Fruit fly (Drosophila melanogaster) whole organism, embryonic: Measurements from ENCODE around the gene Ugt37D1.

ENCODE experiments used
- CG10979 ChIP-seq: fragments of 200-800 bp; sonication (Bioruptor generic); optimal IDR thresholded peaks from 2 replicates; lab custom pipeline; 2018; ENCODE audit warnings: missing biosample characterization, mild to moderate bottlenecking, missing genetic modification characterization, moderate library complexity
- CG11695 ChIP-seq: fragments of 200-800 bp; sonication (Bioruptor generic); IDR thresholded peaks from 3 replicates; pipeline ENCODE4 v1.3.6; 2022; ENCODE audit warnings: missing biosample characterization, missing genetic modification characterization
- CG12769 ChIP-seq: fragments of 200-800 bp; sonication (Bioruptor generic); optimal IDR thresholded peaks from 2 replicates; lab custom pipeline; 2019; ENCODE audit warnings: missing biosample characterization, mild to moderate bottlenecking, missing genetic modification characterization, moderate library complexity
- CG13624 ChIP-seq: fragments of 200-800 bp; sonication (Bioruptor generic); optimal IDR thresholded peaks from 2 replicates; lab custom pipeline; 2016; ENCODE audit warnings: missing biosample characterization, missing genetic modification characterization
- CG13775 ChIP-seq: fragments of 200-800 bp; sonication (Bioruptor generic); optimal IDR thresholded peaks from 3 replicates; lab custom pipeline; 2017; ENCODE audit warnings: missing biosample characterization, mild to moderate bottlenecking, missing genetic modification characterization
- CG14667 ChIP-seq: fragments of 200-800 bp; sonication (Bioruptor generic); IDR thresholded peaks from 2 replicates; pipeline ENCODE4 v1.3.6; 2022; ENCODE audit warnings: missing biosample characterization, missing genetic modification characterization
- CG1647 ChIP-seq: fragments of 200-800 bp; sonication (Bioruptor generic); optimal IDR thresholded peaks from 3 replicates; lab custom pipeline; 2016; ENCODE audit warnings: missing biosample characterization, missing genetic modification characterization
- CG16779 ChIP-seq: fragments of 200-800 bp; sonication (Bioruptor generic); IDR thresholded peaks from 2 replicates; pipeline ENCODE4 v1.3.6; 2022; ENCODE audit warnings: missing biosample characterization, missing genetic modification characterization
- CG17361 ChIP-seq: fragments of 200-800 bp; sonication (Bioruptor generic); IDR thresholded peaks from 3 replicates; pipeline ENCODE4 v1.3.6; 2022; ENCODE audit warnings: missing biosample characterization, missing genetic modification characterization
- CG17612 ChIP-seq: fragments of 200-800 bp; sonication (Bioruptor generic); IDR thresholded peaks from 2 replicates; pipeline ENCODE4 v1.3.6; 2022; ENCODE audit warnings: missing biosample characterization, missing genetic modification characterization
- CG18764 ChIP-seq: fragments of 200-800 bp; sonication (Bioruptor generic); optimal IDR thresholded peaks from 3 replicates; lab custom pipeline; 2016; ENCODE audit warnings: missing biosample characterization, missing genetic modification characterization
- CG3407 ChIP-seq: fragments of 200-800 bp; sonication (Bioruptor generic); optimal IDR thresholded peaks from 2 replicates; lab custom pipeline; 2018; ENCODE audit warnings: missing biosample characterization, mild to moderate bottlenecking, missing genetic modification characterization
- CG43689 ChIP-seq: fragments of 200-800 bp; sonication (Bioruptor generic); IDR thresholded peaks from 2 replicates; pipeline ENCODE4 v1.3.6; 2022; ENCODE audit warnings: missing biosample characterization, missing genetic modification characterization
- CG5245 ChIP-seq: fragments of 200-800 bp; sonication (Bioruptor generic); optimal IDR thresholded peaks from 3 replicates; lab custom pipeline; 2016; ENCODE audit warnings: missing biosample characterization, missing genetic modification characterization
- CG5953 ChIP-seq: fragments of 200-800 bp; sonication (Bioruptor generic); IDR thresholded peaks from 2 replicates; pipeline ENCODE4 v1.3.6; 2022; ENCODE audit warnings: missing biosample characterization, missing genetic modification characterization
- CG6654 ChIP-seq: fragments of 200-800 bp; sonication (Bioruptor generic); optimal IDR thresholded peaks from 2 replicates; lab custom pipeline; 2017; ENCODE audit warnings: missing biosample characterization, mild to moderate bottlenecking, missing genetic modification characterization
- CG7372 ChIP-seq: fragments of 200-800 bp; sonication (Bioruptor generic); IDR thresholded peaks from 2 replicates; pipeline ENCODE4 v1.3.6; 2022; ENCODE audit warnings: missing biosample characterization, missing genetic modification characterization
- CG7963 ChIP-seq: fragments of 200-800 bp; sonication (Bioruptor generic); IDR thresholded peaks from 3 replicates; pipeline ENCODE4 v1.3.6; 2022; ENCODE audit warnings: missing biosample characterization, missing genetic modification characterization; ENCODE audit not compliant: partially characterized antibody
- CG9437 ChIP-seq: fragments of 200-800 bp; sonication (Bioruptor generic); optimal IDR thresholded peaks from 2 replicates; lab custom pipeline; 2018; ENCODE audit warnings: missing biosample characterization, mild to moderate bottlenecking, missing genetic modification characterization
- CG9609 ChIP-seq: fragments of 200-800 bp; sonication (Bioruptor generic); optimal IDR thresholded peaks from 3 replicates; lab custom pipeline; 2016; ENCODE audit warnings: missing biosample characterization, missing genetic modification characterization
- D ChIP-seq, 2 experiments: fragments of 200-800 bp in 1 of 2; fragments of >200 bp in 1 of 2; sonication (Bioruptor generic) in 1 of 2; optimal IDR thresholded peaks; 2 replicates in 1 of 2; 3 replicates in 1 of 2; lab custom pipeline; 2017; ENCODE audit warnings: mild to moderate bottlenecking in 1 of 2, missing biosample characterization in 1 of 2, missing genetic modification characterization in 1 of 2, missing genetic modification reagents in 1 of 2
- D19B ChIP-seq: fragments of 200-800 bp; sonication (Bioruptor generic); optimal IDR thresholded peaks from 2 replicates; lab custom pipeline; 2017; ENCODE audit warnings: missing biosample characterization, mild to moderate bottlenecking, missing genetic modification characterization
- Fer1 ChIP-seq: fragments of 200-800 bp; sonication (Bioruptor generic); optimal IDR thresholded peaks from 2 replicates; lab custom pipeline; 2017; ENCODE audit warnings: missing biosample characterization, mild to moderate bottlenecking, missing genetic modification characterization
- Fer2 ChIP-seq: fragments of 200-800 bp; sonication (Bioruptor generic); optimal IDR thresholded peaks from 2 replicates; lab custom pipeline; 2018; ENCODE audit warnings: missing biosample characterization, mild to moderate bottlenecking, missing genetic modification characterization, moderate library complexity
- Hey ChIP-seq: fragments of 200-800 bp; sonication (Bioruptor generic); optimal IDR thresholded peaks from 3 replicates; lab custom pipeline; 2018; ENCODE audit warnings: missing biosample characterization, mild to moderate bottlenecking, missing genetic modification characterization
- Hmx ChIP-seq: fragments of 200-800 bp; sonication (Bioruptor generic); optimal IDR thresholded peaks from 2 replicates; lab custom pipeline; 2016; ENCODE audit warnings: missing biosample characterization, missing genetic modification characterization
- Kr ChIP-seq: fragments of 200-800 bp; sonication (Bioruptor generic); optimal IDR thresholded peaks from 2 replicates; lab custom pipeline; 2017; ENCODE audit warnings: missing biosample characterization, mild to moderate bottlenecking, missing genetic modification characterization
- NK7.1 ChIP-seq: fragments of 200-800 bp; sonication (Bioruptor generic); optimal IDR thresholded peaks from 3 replicates; lab custom pipeline; 2016; ENCODE audit warnings: missing biosample characterization, missing genetic modification characterization
- Nf-YC ChIP-seq: fragments of 200-800 bp; optimal IDR thresholded peaks from 3 replicates; lab custom pipeline; 2019; ENCODE audit warnings: missing biosample characterization, mild to moderate bottlenecking, missing genetic modification characterization, moderate library complexity
- Poxn ChIP-seq: fragments of 200-800 bp; sonication (Bioruptor generic); IDR thresholded peaks from 2 replicates; pipeline ENCODE4 v1.3.6; 2022; ENCODE audit warnings: missing biosample characterization, missing genetic modification characterization
- Ravus ChIP-seq: fragments of 200-800 bp; sonication (Bioruptor generic); IDR thresholded peaks from 2 replicates; pipeline ENCODE4 v1.3.6; 2022; ENCODE audit warnings: missing biosample characterization, missing genetic modification characterization
- abd-A ChIP-seq: fragments of 200-800 bp; sonication (Bioruptor generic); optimal IDR thresholded peaks from 3 replicates; lab custom pipeline; 2019; ENCODE audit warnings: missing biosample characterization, mild to moderate bottlenecking, missing genetic modification characterization, moderate library complexity
- ase ChIP-seq: fragments of 200-800 bp; sonication (Bioruptor generic); IDR thresholded peaks from 3 replicates; pipeline ENCODE4 v1.3.6; 2022; ENCODE audit warnings: missing biosample characterization, missing genetic modification characterization
- ato ChIP-seq: fragments of 200-800 bp; sonication (Bioruptor generic); IDR thresholded peaks from 2 replicates; pipeline ENCODE4 v1.3.6; 2022; ENCODE audit warnings: missing biosample characterization, missing genetic modification characterization; ENCODE audit not compliant: partially characterized antibody
- cas ChIP-seq: fragments of 200-800 bp; sonication (Bioruptor generic); IDR thresholded peaks from 2 replicates; pipeline ENCODE4 v1.3.6; 2022; ENCODE audit warnings: missing biosample characterization, missing genetic modification characterization
- danr ChIP-seq: fragments of 200-800 bp; sonication (Bioruptor generic); IDR thresholded peaks from 2 replicates; pipeline ENCODE4 v1.3.6; 2022; ENCODE audit warnings: missing biosample characterization, missing genetic modification characterization
- exex ChIP-seq: fragments of 200-800 bp; sonication (Bioruptor generic); optimal IDR thresholded peaks from 4 replicates; lab custom pipeline; 2018; ENCODE audit warnings: missing biosample characterization, mild to moderate bottlenecking, missing genetic modification characterization, moderate library complexity
- fd102C ChIP-seq: fragments of 200-800 bp; sonication (Bioruptor generic); optimal IDR thresholded peaks from 2 replicates; lab custom pipeline; 2018; ENCODE audit warnings: missing biosample characterization, mild to moderate bottlenecking, missing genetic modification characterization, moderate library complexity
- fd3F ChIP-seq: fragments of 200-800 bp; sonication (Bioruptor generic); optimal IDR thresholded peaks from 2 replicates; lab custom pipeline; 2018; ENCODE audit warnings: missing biosample characterization, mild to moderate bottlenecking, missing genetic modification characterization, moderate library complexity
- gro ChIP-seq: fragments of 200-800 bp; sonication (Bioruptor generic); optimal IDR thresholded peaks from 2 replicates; lab custom pipeline; 2016; ENCODE audit warnings: missing biosample characterization, missing genetic modification characterization
- gsb ChIP-seq: fragments of 200-800 bp; sonication (Bioruptor generic); IDR thresholded peaks from 2 replicates; pipeline ENCODE4 v1.3.6; 2022; ENCODE audit warnings: missing biosample characterization, missing genetic modification characterization
- hth ChIP-seq: fragments of >200 bp; optimal IDR thresholded peaks from 2 replicates; lab custom pipeline; 2017; ENCODE audit warnings: inconsistent platforms
- ind ChIP-seq: fragments of 200-800 bp; sonication (Bioruptor generic); optimal IDR thresholded peaks from 3 replicates; lab custom pipeline; 2016; ENCODE audit warnings: missing biosample characterization, missing genetic modification characterization
- kni ChIP-seq: fragments of 200-800 bp; sonication (Bioruptor generic); optimal IDR thresholded peaks from 3 replicates; lab custom pipeline; 2017; ENCODE audit warnings: mild to moderate bottlenecking, missing biosample characterization, missing genetic modification reagents, missing genetic modification characterization
- knrl ChIP-seq: fragments of 200-800 bp; sonication (Bioruptor generic); IDR thresholded peaks from 3 replicates; pipeline ENCODE4 v1.3.6; 2022; ENCODE audit warnings: missing biosample characterization, missing genetic modification characterization; ENCODE audit not compliant: partially characterized antibody
- lilli ChIP-seq: fragments of 200-800 bp; sonication (Bioruptor generic); optimal IDR thresholded peaks from 3 replicates; lab custom pipeline; 2016; ENCODE audit warnings: missing biosample characterization, missing genetic modification characterization
- sens ChIP-seq: fragments of 200-800 bp; sonication (Bioruptor generic); peaks from one replicate; lab custom pipeline; 2016; ENCODE audit warnings: missing biosample characterization, missing genetic modification characterization
- sens-2 ChIP-seq: fragments of 200-800 bp; sonication (Bioruptor generic); IDR thresholded peaks from 2 replicates; pipeline ENCODE4 v1.3.6; 2022; ENCODE audit warnings: missing biosample characterization, missing genetic modification characterization
- shn ChIP-seq: fragments of 200-800 bp; sonication (Bioruptor generic); optimal IDR thresholded peaks from 3 replicates; lab custom pipeline; 2016; ENCODE audit warnings: missing biosample characterization, missing genetic modification characterization
- stwl ChIP-seq: fragments of 200-800 bp; sonication (Bioruptor generic); optimal IDR thresholded peaks from 3 replicates; lab custom pipeline; 2018; ENCODE audit warnings: missing biosample characterization, mild to moderate bottlenecking, missing genetic modification characterization, moderate library complexity
- unpg ChIP-seq: fragments of 200-800 bp; sonication (Bioruptor generic); optimal IDR thresholded peaks from 3 replicates; lab custom pipeline; 2018; ENCODE audit warnings: missing biosample characterization, mild to moderate bottlenecking, missing genetic modification characterization, moderate library complexity
- wor ChIP-seq: fragments of 200-800 bp; sonication (Bioruptor generic); IDR thresholded peaks from 2 replicates; pipeline ENCODE4 v1.3.6; 2022; ENCODE audit warnings: missing biosample characterization, missing genetic modification characterization

Ugt37D1 gene

DNA sequence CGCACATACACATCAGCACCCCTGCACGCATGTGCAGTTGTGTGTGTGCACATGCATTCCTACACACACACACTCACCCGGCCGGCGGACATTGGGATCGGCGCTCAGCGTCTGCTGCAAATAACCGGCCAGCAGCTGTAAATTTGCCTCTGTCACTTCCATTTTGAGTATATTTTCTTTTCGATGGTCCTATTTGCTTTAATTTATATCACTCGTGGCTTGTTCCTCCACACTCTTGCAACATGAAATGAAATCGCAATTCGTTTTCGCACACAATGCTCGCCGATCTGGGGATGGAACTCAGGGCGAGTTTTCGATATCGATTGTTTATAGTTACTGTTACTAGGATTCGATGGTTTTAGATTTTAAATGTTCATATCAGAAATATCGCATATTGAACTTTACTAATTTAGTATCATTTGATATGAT is 26.1 kb downstream of the Ugt37D1 start, which contains the start of gene Cse1 (continued):
- no peak for TF ChIP-seq CG3407 (GFP tag; lab: Kevin White, UChicago)
- no peak for TF ChIP-seq ase (GFP tag; lab: Robert Waterston, UW)
- TF ChIP-seq CG17612 (GFP tag; lab: Robert Waterston, UW) = no peak
- peak; percentile 59; the same call in 2 of the 3 replicates for TF ChIP-seq CG7963 (GFP tag; lab: Robert Waterston, UW)
- peak; percentile 38 for TF ChIP-seq sens (GFP tag; lab: Kevin White, UChicago)
- TF ChIP-seq sens-2 = no peak
- TF ChIP-seq wor = no peak
- peak; percentile 6 for TF ChIP-seq stwl
- TF ChIP-seq cas = no peak
- no peak for TF ChIP-seq danr
- TF ChIP-seq shn (GFP tag; lab: Kevin White, UChicago) = no peak
- no peak for TF ChIP-seq fd102C (GFP tag; lab: Kevin White, UChicago)
- TF ChIP-seq CG14667 (GFP tag; lab: Robert Waterston, UW) = no peak
- no peak for TF ChIP-seq Hmx (GFP tag; lab: Kevin White, UChicago)
- TF ChIP-seq kni (GFP tag; lab: Kevin White, UChicago) = no peak
- no peak for TF ChIP-seq D (optimal IDR thresholded peaks at IDR 0.05; lab: Kevin White, UChicago)
- TF ChIP-seq D (GFP tag; optimal IDR thresholded peaks at IDR 0.05; lab: Kevin White, UChicago) = no peak
- TF ChIP-seq CG1647 (GFP tag; lab: Kevin White, UChicago) = no peak
- TF ChIP-seq unpg = no peak
- no peak for TF ChIP-seq CG17361 (GFP tag; lab: Robert Waterston, UW)
- no peak for TF ChIP-seq CG11695 (GFP tag; lab: Robert Waterston, UW)
- no peak for TF ChIP-seq D19B (GFP tag; lab: Kevin White, UChicago)
- TF ChIP-seq CG6654 (GFP tag; lab: Kevin White, UChicago) = no peak
- no peak for TF ChIP-seq CG10979 (tag; lab: Kevin White, UChicago)
- no peak for TF ChIP-seq ind (GFP tag; lab: Kevin White, UChicago)
- TF ChIP-seq ato (GFP tag; lab: Robert Waterston, UW) = no peak
- no peak for TF ChIP-seq Kr (GFP tag; lab: Kevin White, UChicago)
- no peak for TF ChIP-seq CG18764 (GFP tag; lab: Kevin White, UChicago)
- no peak for TF ChIP-seq Hey
- no peak for TF ChIP-seq CG13775 (GFP tag; lab: Kevin White, UChicago)
- no peak for TF ChIP-seq Fer2 (tag; lab: Kevin White, UChicago)
- TF ChIP-seq CG9437 (GFP tag; lab: Kevin White, UChicago) = no peak
- TF ChIP-seq knrl (GFP tag; lab: Robert Waterston, UW) = peak; percentile 68
- TF ChIP-seq abd-A (tag; lab: Kevin White, UChicago) = no peak
- TF ChIP-seq hth (lab: Kevin White, UChicago) = no peak
- TF ChIP-seq gsb = no peak
- TF ChIP-seq CG13624 (GFP tag; lab: Kevin White, UChicago) = no peak
- TF ChIP-seq CG7372 (GFP tag; lab: Robert Waterston, UW) = no peak
- no peak for TF ChIP-seq CG12769 (tag; lab: Kevin White, UChicago)
- TF ChIP-seq NK7.1 (GFP tag; lab: Kevin White, UChicago) = no peak
- TF ChIP-seq CG43689 (GFP tag; lab: Robert Waterston, UW) = no peak
- TF ChIP-seq lilli = no peak
- TF ChIP-seq CG5245 (GFP tag; lab: Kevin White, UChicago) = no peak
- TF ChIP-seq Fer1 (GFP tag; lab: Kevin White, UChicago) = no peak
- no peak for TF ChIP-seq Poxn (GFP tag; lab: Robert Waterston, UW)
- TF ChIP-seq Nf-YC (tag; lab: Kevin White, UChicago) = no peak
- TF ChIP-seq Ravus (GFP tag; lab: Robert Waterston, UW) = no peak
- no peak for TF ChIP-seq gro (GFP tag; lab: Kevin White, UChicago)
- TF ChIP-seq fd3F (GFP tag; lab: Kevin White, UChicago) = no peak
- TF ChIP-seq CG5953 (GFP tag; lab: Robert Waterston, UW) = no peak
- TF ChIP-seq CG16779 (GFP tag; lab: Robert Waterston, UW) = no peak
- no peak for TF ChIP-seq exex (tag; lab: Kevin White, UChicago)
- TF ChIP-seq CG9609 (GFP tag; lab: Kevin White, UChicago) = no peak
